Worm (Caenorhabditis elegans) whole organism, L4 larva: ENCODE measurements around the gene F58E6.13.

Experiments used
- dve-1 ChIP-seq: sonication (generic microtip); optimal IDR thresholded peaks from 2 replicates; lab custom pipeline; 2017; ENCODE audit warnings: antibody characterized with exemption, mild to moderate bottlenecking, missing genetic modification characterization, missing compliant biosample characterization; ENCODE audit not compliant: insufficient read depth
- zip-11 ChIP-seq: fragments of 200-800 bp; sonication (Bioruptor generic); IDR thresholded peaks from 2 replicates; pipeline ENCODE4 v1.3.6; 2022; ENCODE audit warnings: missing genetic modification characterization, missing compliant biosample characterization

ce11 chrV:9784215-9784614, 39.2 kb downstream of the F58E6.13 start:
- TF ChIP-seq zip-11 (GFP tag; lab: Robert Waterston, UW) (no peak), dve-1 (tag; lab: Kevin White, UChicago) (no peak)
